Fruit fly (Drosophila melanogaster) whole organism, embryonic: ENCODE results near the gene CG9737.

Experiments
- CG11723 ChIP-seq: fragments of 200-800 bp; sonication (Bioruptor generic); optimal IDR thresholded peaks from 2 replicates; lab custom pipeline; 2017; ENCODE audit warnings: missing biosample characterization, mild to moderate bottlenecking, missing genetic modification characterization
- CG12219 ChIP-seq: fragments of 200-800 bp; sonication (Bioruptor generic); optimal IDR thresholded peaks from 3 replicates; lab custom pipeline; 2018; ENCODE audit warnings: missing biosample characterization, mild to moderate bottlenecking, missing genetic modification characterization
- CG13424 ChIP-seq: fragments of 200-800 bp; sonication (Bioruptor generic); optimal IDR thresholded peaks from 2 replicates; lab custom pipeline; 2019; ENCODE audit warnings: missing biosample characterization, mild to moderate bottlenecking, missing genetic modification characterization, moderate library complexity
- CG15514 ChIP-seq: fragments of 200-800 bp; sonication (Bioruptor generic); optimal IDR thresholded peaks from 3 replicates; lab custom pipeline; 2017; ENCODE audit warnings: missing biosample characterization, missing genetic modification characterization, mild to moderate bottlenecking, moderate library complexity, missing genetic modification reagents
- CG32532 ChIP-seq: fragments of 200-800 bp; sonication (Bioruptor generic); IDR thresholded peaks from 2 replicates; pipeline ENCODE4 v1.3.6; 2022; ENCODE audit warnings: missing biosample characterization, missing genetic modification characterization
- CG33557 ChIP-seq: fragments of 200-800 bp; sonication (Bioruptor generic); optimal IDR thresholded peaks from 2 replicates; lab custom pipeline; 2019; ENCODE audit warnings: missing biosample characterization, mild to moderate bottlenecking, missing genetic modification characterization, moderate library complexity
- CG3407 ChIP-seq: fragments of 200-800 bp; sonication (Bioruptor generic); optimal IDR thresholded peaks from 2 replicates; lab custom pipeline; 2018; ENCODE audit warnings: missing biosample characterization, mild to moderate bottlenecking, missing genetic modification characterization
- CG34224 ChIP-seq: fragments of 200-800 bp; sonication (Bioruptor generic); IDR thresholded peaks from 3 replicates; pipeline ENCODE4 v1.3.6; 2022; ENCODE audit warnings: missing biosample characterization, missing genetic modification characterization; ENCODE audit not compliant: partially characterized antibody
- CG4282 ChIP-seq: fragments of 200-800 bp; sonication (Bioruptor generic); optimal IDR thresholded peaks from 2 replicates; lab custom pipeline; 2016; ENCODE audit warnings: missing biosample characterization, missing genetic modification characterization
- CG6791 ChIP-seq: fragments of 200-800 bp; sonication (Bioruptor generic); IDR thresholded peaks from 3 replicates; pipeline ENCODE4 v1.3.6; 2022; ENCODE audit warnings: missing biosample characterization, missing genetic modification characterization; ENCODE audit not compliant: partially characterized antibody
- CG7745 ChIP-seq: fragments of 200-800 bp; sonication (Bioruptor generic); optimal IDR thresholded peaks from 2 replicates; lab custom pipeline; 2018; ENCODE audit warnings: missing biosample characterization, mild to moderate bottlenecking, missing genetic modification characterization, moderate library complexity
- CG7987 ChIP-seq: fragments of 200-800 bp; sonication (Bioruptor generic); optimal IDR thresholded peaks from 2 replicates; lab custom pipeline; 2018; ENCODE audit warnings: missing biosample characterization, mild to moderate bottlenecking, missing genetic modification characterization, moderate library complexity
- CG9876 ChIP-seq: fragments of 200-800 bp; sonication (Bioruptor generic); optimal IDR thresholded peaks from 2 replicates; lab custom pipeline; 2016; ENCODE audit warnings: missing biosample characterization, missing genetic modification characterization
- Camta ChIP-seq: fragments of 200-800 bp; sonication (Bioruptor generic); optimal IDR thresholded peaks from 2 replicates; lab custom pipeline; 2016; ENCODE audit warnings: missing biosample characterization, missing genetic modification characterization
- CkIIα-i1 ChIP-seq: fragments of 200-800 bp; sonication (Bioruptor generic); IDR thresholded peaks from 2 replicates; pipeline ENCODE4 v1.3.6; 2022; ENCODE audit warnings: missing biosample characterization, missing genetic modification characterization
- Dll ChIP-seq: fragments of 200-800 bp; sonication (Bioruptor generic); IDR thresholded peaks from 4 replicates; pipeline ENCODE4 v1.3.6; 2022; ENCODE audit warnings: missing biosample characterization, missing genetic modification characterization; ENCODE audit not compliant: partially characterized antibody
- Doc3 ChIP-seq: fragments of 200-800 bp; sonication (Bioruptor generic); IDR thresholded peaks from 3 replicates; pipeline ENCODE4 v1.3.6; 2022; ENCODE audit warnings: missing biosample characterization, missing genetic modification characterization; ENCODE audit not compliant: partially characterized antibody
- Fer1 ChIP-seq: fragments of 200-800 bp; sonication (Bioruptor generic); optimal IDR thresholded peaks from 2 replicates; lab custom pipeline; 2017; ENCODE audit warnings: missing biosample characterization, mild to moderate bottlenecking, missing genetic modification characterization
- H2.0 ChIP-seq: fragments of 200-800 bp; sonication (Bioruptor generic); IDR thresholded peaks from 2 replicates; pipeline ENCODE4 v1.3.6; 2022; ENCODE audit warnings: missing biosample characterization, missing genetic modification characterization
- Hmr ChIP-seq: fragments of 200-800 bp; sonication (Bioruptor generic); optimal IDR thresholded peaks from 3 replicates; lab custom pipeline; 2017; ENCODE audit warnings: mild to moderate bottlenecking, missing biosample characterization, missing genetic modification reagents, missing genetic modification characterization
- Hr51 ChIP-seq, 2 experiments: fragments of 200-800 bp; sonication (Bioruptor generic); optimal IDR thresholded peaks; 2 replicates in 1 of 2; 3 replicates in 1 of 2; lab custom pipeline; 2016 to 2018; ENCODE audit warnings: missing biosample characterization in 2 of 2, missing genetic modification characterization in 2 of 2, mild to moderate bottlenecking in 1 of 2, moderate library complexity in 1 of 2
- Hsf ChIP-seq: fragments of 200-800 bp; sonication (Bioruptor generic); optimal IDR thresholded peaks from 3 replicates; lab custom pipeline; 2016; ENCODE audit warnings: missing biosample characterization, missing genetic modification characterization
- Kr ChIP-seq: fragments of 200-800 bp; sonication (Bioruptor generic); optimal IDR thresholded peaks from 2 replicates; lab custom pipeline; 2017; ENCODE audit warnings: missing biosample characterization, mild to moderate bottlenecking, missing genetic modification characterization
- NC2α ChIP-seq: fragments of 200-800 bp; sonication (Bioruptor generic); optimal IDR thresholded peaks from 2 replicates; lab custom pipeline; 2016; ENCODE audit warnings: missing biosample characterization, missing genetic modification characterization
- NC2β ChIP-seq: fragments of 200-800 bp; sonication (Bioruptor generic); optimal IDR thresholded peaks from 2 replicates; lab custom pipeline; 2016; ENCODE audit warnings: missing biosample characterization, missing genetic modification characterization
- NK7.1 ChIP-seq: fragments of 200-800 bp; sonication (Bioruptor generic); optimal IDR thresholded peaks from 3 replicates; lab custom pipeline; 2016; ENCODE audit warnings: missing biosample characterization, missing genetic modification characterization
- Sox100B ChIP-seq: fragments of 200-800 bp; sonication (Bioruptor generic); optimal IDR thresholded peaks from 3 replicates; lab custom pipeline; 2018; ENCODE audit warnings: missing biosample characterization, mild to moderate bottlenecking, missing genetic modification characterization
- amos ChIP-seq: fragments of 200-800 bp; sonication (Bioruptor generic); IDR thresholded peaks from 2 replicates; pipeline ENCODE4 v1.3.6; 2022; ENCODE audit warnings: missing biosample characterization, missing genetic modification characterization; ENCODE audit not compliant: partially characterized antibody
- ato ChIP-seq: fragments of 200-800 bp; sonication (Bioruptor generic); IDR thresholded peaks from 2 replicates; pipeline ENCODE4 v1.3.6; 2022; ENCODE audit warnings: missing biosample characterization, missing genetic modification characterization; ENCODE audit not compliant: partially characterized antibody
- caup ChIP-seq: fragments of 200-800 bp; sonication (Bioruptor generic); optimal IDR thresholded peaks from 3 replicates; lab custom pipeline; 2017; ENCODE audit warnings: missing biosample characterization, mild to moderate bottlenecking, missing genetic modification characterization, moderate library complexity; ENCODE audit not compliant: severe bottlenecking
- corto ChIP-seq: fragments of 200-800 bp; sonication (Bioruptor generic); optimal IDR thresholded peaks from 2 replicates; lab custom pipeline; 2016; ENCODE audit warnings: missing biosample characterization, mild to moderate bottlenecking, missing genetic modification characterization, moderate library complexity
- croc ChIP-seq: fragments of 200-800 bp; sonication (Bioruptor generic); conservative IDR thresholded peaks from 3 replicates; pipeline ENCODE4 v1.3.6; 2022; ENCODE audit warnings: missing biosample characterization, missing genetic modification characterization
- dimm ChIP-seq: fragments of 200-800 bp; sonication (Bioruptor generic); IDR thresholded peaks from 2 replicates; pipeline ENCODE4 v1.3.6; 2022; ENCODE audit warnings: missing biosample characterization, missing genetic modification characterization
- dysf ChIP-seq: fragments of 200-800 bp; sonication (Bioruptor generic); IDR thresholded peaks from 3 replicates; pipeline ENCODE4 v1.3.6; 2022; ENCODE audit warnings: missing biosample characterization, missing genetic modification characterization
- eyg ChIP-seq: fragments of 200-800 bp; sonication (Bioruptor generic); optimal IDR thresholded peaks from 3 replicates; lab custom pipeline; 2016; ENCODE audit warnings: missing biosample characterization, missing genetic modification characterization
- gem ChIP-seq: fragments of 200-800 bp; sonication (Bioruptor generic); optimal IDR thresholded peaks from 2 replicates; lab custom pipeline; 2019; ENCODE audit warnings: missing biosample characterization, mild to moderate bottlenecking, missing genetic modification characterization, moderate library complexity
- gsb ChIP-seq: fragments of 200-800 bp; sonication (Bioruptor generic); IDR thresholded peaks from 2 replicates; pipeline ENCODE4 v1.3.6; 2022; ENCODE audit warnings: missing biosample characterization, missing genetic modification characterization
- her ChIP-seq: fragments of 200-800 bp; sonication (Bioruptor generic); optimal IDR thresholded peaks from 2 replicates; lab custom pipeline; 2016; ENCODE audit warnings: missing biosample characterization, missing genetic modification characterization
- hkb ChIP-seq, 2 experiments: fragments of 200-800 bp in 1 of 2; fragments of >200 bp in 1 of 2; sonication (Bioruptor generic) in 1 of 2; IDR thresholded peaks in 1 of 2; optimal IDR thresholded peaks in 1 of 2; 2 replicates each; pipeline versions ENCODE4 v1.3.6 to Lab custom; 2017 to 2022; ENCODE audit warnings: missing biosample characterization in 1 of 2, missing genetic modification characterization in 1 of 2
- inv ChIP-seq: fragments of 200-800 bp; sonication (Bioruptor generic); IDR thresholded peaks from 2 replicates; pipeline ENCODE4 v1.3.6; 2022; ENCODE audit warnings: missing biosample characterization, missing genetic modification characterization; ENCODE audit not compliant: partially characterized antibody
- nom ChIP-seq: fragments of 200-800 bp; sonication (Bioruptor generic); optimal IDR thresholded peaks from 2 replicates; lab custom pipeline; 2017; ENCODE audit warnings: missing biosample characterization, missing genetic modification characterization, mild to moderate bottlenecking, moderate library complexity, missing genetic modification reagents
- salm ChIP-seq: fragments of 200-800 bp; sonication (Bioruptor generic); optimal IDR thresholded peaks from 2 replicates; lab custom pipeline; 2018; ENCODE audit warnings: missing biosample characterization, mild to moderate bottlenecking, missing genetic modification characterization
- schlank ChIP-seq: fragments of 200-800 bp; sonication (Bioruptor generic); optimal IDR thresholded peaks from 2 replicates; lab custom pipeline; 2018; ENCODE audit warnings: missing biosample characterization, mild to moderate bottlenecking, missing genetic modification characterization
- sima ChIP-seq: fragments of 200-800 bp; sonication (Bioruptor generic); optimal IDR thresholded peaks from 2 replicates; lab custom pipeline; 2016; ENCODE audit warnings: missing biosample characterization, missing genetic modification characterization
- tin ChIP-seq: fragments of 200-800 bp; sonication (Bioruptor generic); optimal IDR thresholded peaks from 3 replicates; lab custom pipeline; 2016; ENCODE audit warnings: missing biosample characterization, missing genetic modification characterization
- vnd ChIP-seq: fragments of 200-800 bp; sonication (Bioruptor generic); IDR thresholded peaks from 3 replicates; pipeline ENCODE4 v1.3.6; 2022; ENCODE audit warnings: missing biosample characterization, missing genetic modification characterization; ENCODE audit not compliant: partially characterized antibody

CG9737 gene

DNA sequence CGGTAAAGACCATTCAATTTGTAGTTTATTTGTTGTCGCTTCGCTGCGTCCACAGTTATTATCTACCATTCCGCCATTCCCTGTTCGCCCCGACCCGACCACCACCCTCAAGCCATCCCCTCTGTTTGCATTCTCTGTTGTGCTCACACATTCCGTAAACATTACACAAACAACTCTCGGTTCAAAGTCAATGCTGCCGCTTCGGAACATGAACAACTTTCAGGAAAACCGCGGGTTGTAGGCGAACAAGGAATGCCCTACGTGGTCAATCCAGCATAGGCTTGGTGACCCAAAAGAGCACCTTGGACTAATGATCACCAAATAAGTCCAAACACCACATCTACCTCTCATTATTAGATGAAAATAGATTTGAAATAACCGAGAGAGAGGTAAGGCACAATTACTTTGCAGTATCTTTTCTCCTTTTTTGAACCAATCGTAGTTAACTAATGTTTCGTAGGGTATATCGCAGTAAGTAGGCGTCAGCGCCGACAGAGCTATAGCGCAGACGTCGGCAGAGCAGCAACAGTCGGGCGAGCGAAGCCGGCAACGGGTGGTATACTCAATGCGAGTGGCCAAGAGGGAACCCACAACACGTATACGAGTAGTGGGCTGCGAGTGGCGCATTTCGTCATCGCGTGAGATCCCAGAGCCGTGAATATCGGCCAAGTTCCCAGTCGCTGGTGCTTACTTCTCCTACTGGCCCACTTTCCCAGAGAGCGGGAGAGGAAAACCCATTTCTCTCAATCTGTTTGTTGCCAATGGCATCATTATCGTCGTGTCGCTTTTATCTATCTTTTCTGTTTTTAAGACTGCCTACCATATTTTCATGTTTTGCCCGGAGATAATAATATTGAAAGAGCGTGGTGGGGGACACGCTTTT is 39.8 kb downstream of the CG9737 start (continued):
- TF ChIP-seq Hmr (GFP tag; lab: Kevin White, UChicago): peak; percentile 96
- peak; percentile 62 for TF ChIP-seq Kr
- no peak for TF ChIP-seq vnd
- no peak for TF ChIP-seq Doc3 (GFP tag; lab: Robert Waterston, UW)
- peak; percentile 97 for TF ChIP-seq NK7.1
- peak; percentile 94 for TF ChIP-seq dimm (GFP tag; lab: Robert Waterston, UW)
- peak; percentile 85 for TF ChIP-seq gsb (GFP tag; lab: Robert Waterston, UW)
- TF ChIP-seq CG7745 (tag; lab: Kevin White, UChicago): no peak
- TF ChIP-seq eyg: peak; percentile 97
- TF ChIP-seq gem: peak; percentile 96
- TF ChIP-seq CG33557 (GFP tag; lab: Kevin White, UChicago): peak; percentile 68
- TF ChIP-seq amos (GFP tag; lab: Robert Waterston, UW): peak; percentile 38; the same call in 1 of the 2 replicates
- peak; percentile 96 for TF ChIP-seq her (GFP tag; lab: Kevin White, UChicago)
- TF ChIP-seq inv: no peak
- TF ChIP-seq CG3407 (GFP tag; lab: Kevin White, UChicago): peak; percentile 88
- peak; percentile 91 for TF ChIP-seq CG32532 (GFP tag; lab: Robert Waterston, UW)
- peak; percentile 88 for TF ChIP-seq CG12219 (GFP tag; lab: Kevin White, UChicago)
- peak; percentile 93 for TF ChIP-seq sima (GFP tag; lab: Kevin White, UChicago)
- no peak for TF ChIP-seq corto (GFP tag; lab: Kevin White, UChicago)
- TF ChIP-seq Fer1 (GFP tag; lab: Kevin White, UChicago): peak; percentile 98
- peak; percentile 90 to 94 for TF ChIP-seq Hr51 (GFP tag; optimal IDR thresholded peaks at IDR 0.05; lab: Kevin White, UChicago)
- peak; percentile 85 for TF ChIP-seq H2.0 (GFP tag; lab: Robert Waterston, UW)
- peak; percentile 93 for TF ChIP-seq Hsf (GFP tag; lab: Kevin White, UChicago)
- TF ChIP-seq NC2α: peak; percentile 90
- peak; percentile 32; the same call in 1 of the 3 replicates for TF ChIP-seq CG34224 (GFP tag; lab: Robert Waterston, UW)
- peak; percentile 84 for TF ChIP-seq NC2β (GFP tag; lab: Kevin White, UChicago)
- no peak for TF ChIP-seq hkb (optimal IDR thresholded peaks at IDR 0.05; lab: Kevin White, UChicago)
- TF ChIP-seq hkb (GFP tag; IDR thresholded peaks at IDR 0.05; lab: Robert Waterston, UW): peak; percentile 99
- TF ChIP-seq schlank (tag; lab: Kevin White, UChicago): peak; percentile 83
- peak; percentile 96 for TF ChIP-seq caup
- TF ChIP-seq Camta (GFP tag; lab: Kevin White, UChicago): peak; percentile 98
- peak; percentile 72 for TF ChIP-seq salm (tag; lab: Kevin White, UChicago)
- peak; percentile 91 for TF ChIP-seq croc
- peak; percentile 97 for TF ChIP-seq CG9876 (GFP tag; lab: Kevin White, UChicago)
- TF ChIP-seq CkIIα-i1 (GFP tag; lab: Robert Waterston, UW): peak; percentile 88
- TF ChIP-seq tin: peak; percentile 97
- TF ChIP-seq CG6791 (GFP tag; lab: Robert Waterston, UW): no peak
- TF ChIP-seq Dll (GFP tag; lab: Robert Waterston, UW): no peak
- no peak for TF ChIP-seq ato
- peak; percentile 96 for TF ChIP-seq Sox100B (GFP tag; lab: Kevin White, UChicago)
- peak; percentile 93 for TF ChIP-seq CG15514 (GFP tag; lab: Kevin White, UChicago)
- TF ChIP-seq dysf (GFP tag; lab: Robert Waterston, UW): peak; percentile 97
- peak; percentile 88 for TF ChIP-seq CG7987
- peak; percentile 26 for TF ChIP-seq nom (GFP tag; lab: Kevin White, UChicago)
- peak; percentile 82 for TF ChIP-seq CG4282
- TF ChIP-seq CG13424 (tag; lab: Kevin White, UChicago): peak; percentile 90
- TF ChIP-seq CG11723 (GFP tag; lab: Kevin White, UChicago): peak; percentile 95
